Worm (Caenorhabditis elegans) whole organism, young adult: ENCODE measurements around the gene C06E4.2.

Experiments
- C06A6.2 ChIP-seq: fragments of 200-800 bp; sonication (Bioruptor generic); conservative IDR thresholded peaks from 2 replicates; pipeline ENCODE4 v1.3.6; 2022; ENCODE audit warnings: missing genetic modification characterization, missing compliant biosample characterization
- C17E4.6 ChIP-seq: fragments of 200-800 bp; sonication (Bioruptor generic); IDR thresholded peaks from 2 replicates; pipeline ENCODE4 v1.3.6; 2022; ENCODE audit warnings: missing genetic modification reagents, missing genetic modification characterization, missing compliant biosample characterization
- F52B5.7 ChIP-seq: sonication (generic microtip); optimal IDR thresholded peaks from 2 replicates; lab custom pipeline; 2016; ENCODE audit warnings: mild to moderate bottlenecking, missing genetic modification characterization, missing compliant biosample characterization
- F55B11.4 ChIP-seq: sonication (generic microtip); optimal IDR thresholded peaks from 2 replicates; lab custom pipeline; 2016; ENCODE audit warnings: missing compliant biosample characterization, missing genetic modification characterization, borderline replicate concordance; ENCODE audit not compliant: insufficient read depth
- K11D2.4 ChIP-seq: fragments of 200-800 bp; sonication (Bioruptor generic); IDR thresholded peaks from 2 replicates; pipeline ENCODE4 v1.3.6; 2022; ENCODE audit warnings: missing genetic modification reagents, missing genetic modification characterization, missing compliant biosample characterization
- K12H6.12 ChIP-seq: fragments of 200-800 bp; sonication (Bioruptor generic); optimal IDR thresholded peaks from 2 replicates; lab custom pipeline; 2018; ENCODE audit warnings: mild to moderate bottlenecking, missing genetic modification characterization, missing compliant biosample characterization
- T07F8.4 ChIP-seq: sonication (generic microtip); optimal IDR thresholded peaks from 2 replicates; lab custom pipeline; 2016; ENCODE audit warnings: mild to moderate bottlenecking, missing genetic modification characterization, moderate library complexity, missing compliant biosample characterization
- Y53F4B.3 ChIP-seq: fragments of 200-800 bp; sonication (Bioruptor generic); IDR thresholded peaks from 2 replicates; pipeline ENCODE4 v1.3.6; 2022; ENCODE audit warnings: missing genetic modification reagents, missing genetic modification characterization, missing compliant biosample characterization
- Y67H2A.10 ChIP-seq: fragments of 200-800 bp; sonication (Bioruptor generic); conservative IDR thresholded peaks from 2 replicates; pipeline ENCODE4 v1.3.6; 2022; ENCODE audit warnings: missing genetic modification reagents, missing genetic modification characterization, missing compliant biosample characterization
- ama-1 ChIP-seq, 3 experiments: fragments of 150-350 bp in 1 of 3; sonication (generic microtip) in 2 of 3; optimal IDR thresholded peaks; 2 replicates each; lab custom pipeline; 2014 to 2018; ENCODE audit warnings: missing biosample characterization in 2 of 3, missing genetic modification characterization in 2 of 3, missing genetic modification reagents in 2 of 3
- aptf-2 ChIP-seq: fragments of 200-800 bp; sonication (Bioruptor generic); conservative IDR thresholded peaks from 2 replicates; pipeline ENCODE4 v1.3.6; 2022; ENCODE audit warnings: missing genetic modification reagents, missing genetic modification characterization, missing compliant biosample characterization
- aptf-3 ChIP-seq: fragments of 200-800 bp; sonication (Bioruptor generic); IDR thresholded peaks from 2 replicates; pipeline ENCODE4 v1.3.6; 2022; ENCODE audit warnings: missing genetic modification characterization, missing compliant biosample characterization
- atf-7 ChIP-seq: sonication (generic microtip); optimal IDR thresholded peaks from 2 replicates; lab custom pipeline; 2017; ENCODE audit warnings: mild to moderate bottlenecking, missing genetic modification characterization, missing compliant biosample characterization
- attf-6 ChIP-seq: fragments of 200-800 bp; sonication (Bioruptor generic); IDR thresholded peaks from 2 replicates; pipeline ENCODE4 v1.3.6; 2022; ENCODE audit warnings: missing genetic modification reagents, missing genetic modification characterization, missing compliant biosample characterization
- bed-1 ChIP-seq: fragments of 200-800 bp; sonication (Bioruptor generic); IDR thresholded peaks from 2 replicates; pipeline ENCODE4 v1.3.6; 2022; ENCODE audit warnings: missing genetic modification reagents, missing genetic modification characterization, missing compliant biosample characterization
- ceh-100 ChIP-seq: fragments of 200-800 bp; sonication (Bioruptor generic); IDR thresholded peaks from 2 replicates; pipeline ENCODE4 v1.3.6; 2022; ENCODE audit warnings: missing genetic modification reagents, missing genetic modification characterization, missing compliant biosample characterization
- ceh-58 ChIP-seq: fragments of 200-800 bp; sonication (Bioruptor generic); IDR thresholded peaks from 2 replicates; pipeline ENCODE4 v1.3.6; 2022; ENCODE audit warnings: missing genetic modification characterization, missing compliant biosample characterization
- dpff-1 ChIP-seq: sonication (generic microtip); optimal IDR thresholded peaks from 2 replicates; lab custom pipeline; 2017; ENCODE audit warnings: mild to moderate bottlenecking, missing genetic modification characterization, missing compliant biosample characterization
- dpl-1 ChIP-seq: fragments of 150-350 bp; optimal IDR thresholded peaks from 2 replicates; lab custom pipeline; 2014; ENCODE audit warnings: missing biosample characterization, missing genetic modification reagents, missing genetic modification characterization
- efl-1 ChIP-seq: fragments of 150-350 bp; optimal IDR thresholded peaks from 2 replicates; lab custom pipeline; 2014; ENCODE audit warnings: missing biosample characterization, missing genetic modification reagents, missing genetic modification characterization
- egrh-3 ChIP-seq: fragments of 200-800 bp; sonication (Bioruptor generic); IDR thresholded peaks from 2 replicates; pipeline ENCODE4 v1.3.6; 2022; ENCODE audit warnings: missing genetic modification reagents, missing genetic modification characterization, missing compliant biosample characterization
- ekl-4 ChIP-seq: fragments of 200-800 bp; sonication (Bioruptor generic); IDR thresholded peaks from 2 replicates; pipeline ENCODE4 v1.3.6; 2022; ENCODE audit warnings: missing genetic modification reagents, missing genetic modification characterization, missing compliant biosample characterization
- ets-4 ChIP-seq: fragments of 200-800 bp; sonication (Bioruptor generic); optimal IDR thresholded peaks from 2 replicates; lab custom pipeline; 2018; ENCODE audit warnings: mild to moderate bottlenecking, missing genetic modification characterization, missing compliant biosample characterization
- fkh-3 ChIP-seq: sonication (generic microtip); optimal IDR thresholded peaks from 2 replicates; lab custom pipeline; 2016; ENCODE audit warnings: mild to moderate bottlenecking, missing genetic modification characterization, missing compliant biosample characterization
- hmg-20 ChIP-seq: fragments of 200-800 bp; sonication (Bioruptor generic); IDR thresholded peaks from 2 replicates; pipeline ENCODE4 v1.3.6; 2022; ENCODE audit warnings: missing genetic modification reagents, missing genetic modification characterization, missing compliant biosample characterization
- hrde-1 ChIP-seq: sonication (generic microtip); optimal IDR thresholded peaks from 2 replicates; lab custom pipeline; 2016; ENCODE audit warnings: missing genetic modification characterization, mild to moderate bottlenecking, missing compliant biosample characterization, moderate library complexity, missing genotype, missing genetic modification reagents, borderline replicate concordance
- let-526 ChIP-seq: fragments of 200-800 bp; sonication (Bioruptor generic); IDR thresholded peaks from 2 replicates; pipeline ENCODE4 v1.3.6; 2022; ENCODE audit warnings: missing genetic modification reagents, missing genetic modification characterization, missing compliant biosample characterization
- let-607 ChIP-seq, 2 experiments: fragments of 200-800 bp in 1 of 2; sonication (Bioruptor generic) in 1 of 2; sonication (generic microtip) in 1 of 2; optimal IDR thresholded peaks; 2 replicates each; lab custom pipeline; 2016 to 2018; ENCODE audit warnings: mild to moderate bottlenecking in 2 of 2, missing compliant biosample characterization in 2 of 2, missing genetic modification characterization in 2 of 2, moderate library complexity in 2 of 2, missing genotype in 1 of 2
- lin-26 ChIP-seq: fragments of 200-800 bp; sonication (Bioruptor generic); IDR thresholded peaks from 2 replicates; pipeline ENCODE4 v1.3.6; 2022; ENCODE audit warnings: missing genetic modification reagents, missing genetic modification characterization, missing compliant biosample characterization
- lin-54 ChIP-seq: fragments of 200-800 bp; sonication (Bioruptor generic); optimal IDR thresholded peaks from 2 replicates; lab custom pipeline; 2018; ENCODE audit warnings: mild to moderate bottlenecking, missing genetic modification characterization, missing compliant biosample characterization
- madf-10 ChIP-seq: sonication (generic microtip); optimal IDR thresholded peaks from 2 replicates; lab custom pipeline; 2016; ENCODE audit warnings: mild to moderate bottlenecking, missing genetic modification characterization, missing compliant biosample characterization
- madf-8 ChIP-seq: fragments of 200-800 bp; sonication (Bioruptor generic); conservative IDR thresholded peaks from 2 replicates; pipeline ENCODE4 v1.3.6; 2022; ENCODE audit warnings: missing genetic modification reagents, missing genetic modification characterization, missing compliant biosample characterization
- mcd-1 ChIP-seq: fragments of 200-800 bp; sonication (Bioruptor generic); IDR thresholded peaks from 2 replicates; pipeline ENCODE4 v1.3.6; 2022; ENCODE audit warnings: missing genetic modification reagents, missing genetic modification characterization, missing compliant biosample characterization
- mes-4 ChIP-seq: sonication (generic microtip); optimal IDR thresholded peaks from 2 replicates; lab custom pipeline; 2016; ENCODE audit warnings: missing genotype, missing genetic modification characterization, missing compliant biosample characterization
- nhr-80 ChIP-seq: sonication (generic microtip); optimal IDR thresholded peaks from 2 replicates; lab custom pipeline; 2016; ENCODE audit warnings: missing genetic modification characterization, missing compliant biosample characterization
- rec-8 ChIP-seq, 2 experiments: sonication (generic microtip); optimal IDR thresholded peaks; 2 replicates each; lab custom pipeline; 2016; ENCODE audit warnings: mild to moderate bottlenecking in 2 of 2, missing genetic modification characterization in 2 of 2, missing genetic modification reagents in 2 of 2, missing genotype in 2 of 2, missing biosample characterization in 1 of 2, missing compliant biosample characterization in 1 of 2, moderate library complexity in 1 of 2
- snpc-1.3 ChIP-seq: sonication (generic microtip); optimal IDR thresholded peaks from 2 replicates; lab custom pipeline; 2017; ENCODE audit warnings: missing genetic modification characterization, mild to moderate bottlenecking, missing compliant biosample characterization, antibody characterized with exemption, moderate library complexity, missing genotype, missing genetic modification reagents; ENCODE audit not compliant: insufficient read depth
- snpc-3.4 ChIP-seq: sonication (generic microtip); optimal IDR thresholded peaks from 2 replicates; lab custom pipeline; 2017; ENCODE audit warnings: missing genetic modification characterization, mild to moderate bottlenecking, missing compliant biosample characterization, antibody characterized with exemption, moderate library complexity, missing genotype, missing genetic modification reagents
- sptf-2 ChIP-seq: fragments of 200-800 bp; sonication (Bioruptor generic); optimal IDR thresholded peaks from 2 replicates; lab custom pipeline; 2018; ENCODE audit warnings: mild to moderate bottlenecking, missing genetic modification characterization, missing compliant biosample characterization
- tbp1 ChIP-seq: fragments of 200-800 bp; sonication (Bioruptor generic); optimal IDR thresholded peaks from 2 replicates; lab custom pipeline; 2018; ENCODE audit warnings: mild to moderate bottlenecking, missing genetic modification characterization, missing compliant biosample characterization
- unc-130 ChIP-seq: sonication (generic microtip); optimal IDR thresholded peaks from 2 replicates; lab custom pipeline; 2016; ENCODE audit warnings: missing genetic modification reagents, missing genetic modification characterization, missing compliant biosample characterization
- xnd-1 ChIP-seq: sonication (generic microtip); optimal IDR thresholded peaks from 2 replicates; lab custom pipeline; 2016; ENCODE audit warnings: missing genotype, missing genetic modification reagents, missing genetic modification characterization, missing compliant biosample characterization
- zfh-2 ChIP-seq: fragments of 200-800 bp; sonication (Bioruptor generic); conservative IDR thresholded peaks from 2 replicates; pipeline ENCODE4 v1.3.6; 2022; ENCODE audit warnings: missing genetic modification reagents, missing genetic modification characterization, missing compliant biosample characterization
- ztf-18 ChIP-seq: sonication (generic microtip); optimal IDR thresholded peaks from 2 replicates; lab custom pipeline; 2016; ENCODE audit warnings: missing genotype, mild to moderate bottlenecking, missing genetic modification characterization, missing compliant biosample characterization
- ztf-28 ChIP-seq: fragments of 200-800 bp; sonication (Bioruptor generic); IDR thresholded peaks from 2 replicates; pipeline ENCODE4 v1.3.6; 2022; ENCODE audit warnings: missing genetic modification reagents, missing genetic modification characterization, missing compliant biosample characterization
- ztf-3 ChIP-seq: fragments of 200-800 bp; sonication (Bioruptor generic); optimal IDR thresholded peaks from 2 replicates; lab custom pipeline; 2018; ENCODE audit warnings: mild to moderate bottlenecking, missing genetic modification characterization, missing compliant biosample characterization
- ztf-6 ChIP-seq: fragments of 200-800 bp; sonication (Bioruptor generic); IDR thresholded peaks from 2 replicates; pipeline ENCODE4 v1.3.6; 2022; ENCODE audit warnings: missing genetic modification reagents, missing genetic modification characterization, missing compliant biosample characterization

Gene C06E4.2

ce11 chrIV:7312620-7313194 lies 35.9 kb downstream of the C06E4.2 start (continued):
- TF ChIP-seq egrh-3 (GFP tag; lab: Robert Waterston, UW) (no peak), madf-10 (tag; lab: Kevin White, UChicago) (no peak), attf-6 (GFP tag; lab: Robert Waterston, UW) (peak; percentile 77; the same call in 1 of the 2 replicates), ceh-58 (GFP tag; lab: Robert Waterston, UW) (no peak), xnd-1 (tag; lab: Kevin White, UChicago) (no peak), dpl-1 (GFP tag; lab: Kevin White, UChicago) (no peak), hrde-1 (tag; lab: Kevin White, UChicago) (peak; percentile 50), bed-1 (GFP tag; lab: Robert Waterston, UW) (0 out of 2 replicates have a peak, but pooled peaks have one; percentile 23), lin-26 (GFP tag; lab: Robert Waterston, UW) (peak; percentile 5; the same call in 1 of the 2 replicates), Y53F4B.3 (GFP tag; lab: Robert Waterston, UW) (no peak), aptf-2 (GFP tag; lab: Robert Waterston, UW) (no peak), ceh-100 (GFP tag; lab: Robert Waterston, UW) (no peak), F55B11.4 (tag; lab: Kevin White, UChicago) (no peak), sptf-2 (GFP tag; lab: Kevin White, UChicago) (no peak), K12H6.12 (tag; lab: Kevin White, UChicago) (no peak), C06A6.2 (GFP tag; lab: Robert Waterston, UW) (no peak), aptf-3 (no peak), snpc-1.3 (tag; lab: Kevin White, UChicago) (no peak), ama-1 (optimal IDR thresholded peaks at IDR 0.05; lab: Kevin White, UChicago) (no peak), ama-1 (GFP tag; optimal IDR thresholded peaks at IDR 0.05; lab: Kevin White, UChicago) (peak in 1 of 2 experiments; percentile 58), F52B5.7 (tag; lab: Kevin White, UChicago) (no peak), ztf-28 (GFP tag; lab: Robert Waterston, UW) (no peak), let-607 (tag; optimal IDR thresholded peaks at IDR 0.05; lab: Kevin White, UChicago) (no peak), snpc-3.4 (tag; lab: Kevin White, UChicago) (peak; percentile 51), atf-7 (tag; lab: Kevin White, UChicago) (no peak), mcd-1 (GFP tag; lab: Robert Waterston, UW) (0 out of 2 replicates have a peak, but pooled peaks have one; percentile 9), tbp1 (GFP tag; lab: Kevin White, UChicago) (peak; percentile 11), dpff-1 (tag; lab: Kevin White, UChicago) (no peak), ztf-6 (GFP tag; lab: Robert Waterston, UW) (no peak), fkh-3 (tag; lab: Kevin White, UChicago) (no peak), ets-4 (GFP tag; lab: Kevin White, UChicago) (no peak), ztf-3 (GFP tag; lab: Kevin White, UChicago) (no peak), T07F8.4 (tag; lab: Kevin White, UChicago) (no peak), efl-1 (no peak), K11D2.4 (GFP tag; lab: Robert Waterston, UW) (no peak), madf-8 (GFP tag; lab: Robert Waterston, UW) (0 out of 2 replicates have a peak, but pooled peaks have one; percentile 4), let-526 (GFP tag; lab: Robert Waterston, UW) (no peak), nhr-80 (tag; lab: Kevin White, UChicago) (no peak), hmg-20 (GFP tag; lab: Robert Waterston, UW) (no peak), rec-8 (tag; optimal IDR thresholded peaks at IDR 0.05; lab: Kevin White, UChicago) (no peak), unc-130 (peak; percentile 31), C17E4.6 (no peak), zfh-2 (GFP tag; lab: Robert Waterston, UW) (no peak), lin-54 (GFP tag; lab: Kevin White, UChicago) (peak; percentile 50), ekl-4 (GFP tag; lab: Robert Waterston, UW) (peak; percentile 71; the same call in 1 of the 2 replicates), mes-4 (tag; lab: Kevin White, UChicago) (no peak), ztf-18 (tag; lab: Kevin White, UChicago) (no peak), Y67H2A.10 (GFP tag; lab: Robert Waterston, UW) (no peak)
